Fruit fly (Drosophila melanogaster): ENCODE measurements around the gene CG12310.

DNA sequence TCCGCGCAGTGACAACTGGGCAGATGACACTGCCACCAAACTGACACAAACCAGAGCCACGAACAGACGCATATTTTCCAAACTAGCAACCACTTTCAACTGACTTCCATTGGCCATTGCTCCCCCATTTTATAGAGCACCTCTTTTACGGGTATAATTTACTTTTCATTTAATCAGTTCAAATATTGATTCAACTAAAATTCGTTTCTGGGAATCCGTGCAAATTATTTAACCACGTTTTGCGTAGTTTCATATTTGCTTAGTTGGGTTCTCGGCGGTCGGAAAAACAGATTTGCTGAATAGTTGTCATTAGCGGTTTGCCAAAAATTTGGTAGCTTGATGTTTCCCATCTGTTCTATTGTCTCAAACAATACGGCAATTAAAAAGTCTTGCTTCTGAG, 11.0 kb upstream of the CG12310 start, which contains the start of gene CG13460:
- TF ChIP-seq Jra (GFP tag; optimal IDR thresholded peaks at IDR 0.05), result no peak
- TF ChIP-seq woc (GFP tag; optimal IDR thresholded peaks at IDR 0.05), result no peak
- TF ChIP-seq brk (GFP tag; optimal IDR thresholded peaks at IDR 0.05), result no peak
- no peak for TF ChIP-seq CG9705 (GFP tag; optimal IDR thresholded peaks at IDR 0.05)
- no peak for TF ChIP-seq CrebA (GFP tag; optimal IDR thresholded peaks at IDR 0.05; ENCODE audit: borderline replicate concordance)
- TF ChIP-seq Dfd (GFP tag; optimal IDR thresholded peaks at IDR 0.05), result no peak
